Worm (Caenorhabditis elegans): ENCODE measurements around the gene metl-13.

metl-13 gene

DNA sequence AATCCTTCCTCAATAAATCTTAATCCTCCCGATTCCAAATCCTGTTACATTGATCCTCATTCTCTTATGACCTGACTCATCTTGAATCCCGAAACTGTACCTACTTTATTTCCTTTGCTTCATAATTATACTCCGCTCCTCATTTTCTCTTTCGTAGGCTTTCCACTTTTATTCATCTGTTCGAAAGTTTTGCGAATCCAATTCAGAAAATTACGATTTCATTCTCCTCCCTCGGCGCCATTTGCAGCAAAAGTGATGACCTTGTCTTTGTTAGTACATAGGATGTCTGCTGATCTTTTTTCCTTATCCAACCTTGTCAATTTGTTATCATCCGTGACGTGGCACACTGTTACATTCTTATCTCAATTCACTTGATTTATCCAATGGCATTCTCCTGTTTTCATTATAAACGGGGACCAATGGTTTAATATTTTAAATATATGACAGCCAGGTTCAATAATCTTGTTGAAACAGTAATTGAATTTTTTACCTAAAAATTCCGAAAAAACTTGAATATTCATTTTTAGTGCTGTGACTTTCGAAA, 17.7 kb downstream of the metl-13 start:
- TF ChIP-seq ref-1 (GFP tag; conservative IDR thresholded peaks at IDR 0.05): no peak
- TF ChIP-seq T22C8.4 (GFP tag; IDR thresholded peaks at IDR 0.05): no peak
- no peak for TF ChIP-seq klf-2 (GFP tag; conservative IDR thresholded peaks at IDR 0.05)
- TF ChIP-seq flt-1 (GFP tag; IDR thresholded peaks at IDR 0.05): no peak
- TF ChIP-seq ztf-29 (GFP tag; IDR thresholded peaks at IDR 0.05): no peak
- no peak for TF ChIP-seq med-1 (GFP tag; optimal IDR thresholded peaks at IDR 0.05; ENCODE audit: insufficient read depth)
- no peak for TF ChIP-seq ztf-23 (GFP tag; IDR thresholded peaks at IDR 0.05)
- TF ChIP-seq tab-1 (GFP tag; IDR thresholded peaks at IDR 0.05): no peak
- no peak for TF ChIP-seq cog-1 (tag; optimal IDR thresholded peaks at IDR 0.05)

DNA sequence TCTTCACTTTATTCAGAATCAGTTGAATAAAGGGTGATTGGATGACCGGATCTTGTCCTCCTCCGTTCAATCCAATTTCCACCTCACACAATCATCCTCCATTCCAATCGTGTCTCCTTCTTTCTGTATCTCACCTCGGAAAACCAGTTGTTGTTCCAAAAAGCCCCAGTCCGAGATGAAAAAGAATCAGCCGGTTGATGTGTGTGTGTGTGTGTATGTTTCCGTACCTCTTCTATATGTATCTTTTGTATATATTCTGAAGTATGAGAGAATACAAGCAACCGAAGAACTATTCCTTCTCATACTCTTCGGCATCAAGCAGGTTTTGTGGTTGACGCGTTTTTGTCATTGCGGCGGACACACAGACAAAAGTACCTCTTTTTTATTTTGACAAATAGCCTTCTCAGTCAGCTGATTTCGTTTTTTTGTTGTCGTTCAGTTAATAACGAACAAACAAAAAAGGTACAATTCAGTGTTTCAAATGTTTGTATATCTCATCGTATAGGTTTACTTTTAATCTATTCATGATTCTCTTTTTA, 18.8 kb downstream of the metl-13 start:
- TF ChIP-seq ztf-29 (GFP tag; IDR thresholded peaks at IDR 0.05): no peak
- no peak for TF ChIP-seq ref-1 (GFP tag; conservative IDR thresholded peaks at IDR 0.05)
- TF ChIP-seq T22C8.4 (GFP tag; IDR thresholded peaks at IDR 0.05): no peak
- TF ChIP-seq ztf-23 (GFP tag; IDR thresholded peaks at IDR 0.05): no peak
- TF ChIP-seq klf-2 (GFP tag; conservative IDR thresholded peaks at IDR 0.05): no peak
- TF ChIP-seq flt-1 (GFP tag; IDR thresholded peaks at IDR 0.05): no peak
- no peak for TF ChIP-seq tab-1 (GFP tag; IDR thresholded peaks at IDR 0.05)
- TF ChIP-seq cog-1 (tag; optimal IDR thresholded peaks at IDR 0.05): no peak
- no peak for TF ChIP-seq med-1 (GFP tag; optimal IDR thresholded peaks at IDR 0.05; ENCODE audit: insufficient read depth)

DNA sequence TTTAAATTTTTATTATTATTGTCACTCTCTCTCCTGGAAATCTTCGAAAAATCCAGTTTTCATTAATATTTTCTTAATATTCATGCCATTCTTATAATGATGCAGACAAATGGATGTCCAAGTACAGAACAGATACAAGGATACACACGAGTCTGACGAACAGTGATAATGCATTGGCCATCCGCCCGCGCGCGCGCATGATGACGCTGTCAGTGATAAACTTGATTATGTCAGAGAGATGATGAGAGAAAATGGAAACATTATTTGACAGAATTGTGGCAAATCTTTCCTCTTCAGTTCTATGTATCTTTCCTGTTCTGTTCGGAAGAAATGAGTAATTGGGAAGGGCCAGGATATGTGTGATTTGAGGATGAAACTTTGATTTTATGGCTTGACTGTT, 20.9 kb downstream of the metl-13 start:
- TF ChIP-seq ztf-29 (GFP tag; IDR thresholded peaks at IDR 0.05): no peak
- no peak for TF ChIP-seq klf-2 (GFP tag; conservative IDR thresholded peaks at IDR 0.05)
- TF ChIP-seq flt-1 (GFP tag; IDR thresholded peaks at IDR 0.05): no peak
- no peak for TF ChIP-seq ref-1 (GFP tag; conservative IDR thresholded peaks at IDR 0.05)
- TF ChIP-seq med-1 (GFP tag; optimal IDR thresholded peaks at IDR 0.05; ENCODE audit: insufficient read depth): no peak
- TF ChIP-seq ztf-23 (GFP tag; IDR thresholded peaks at IDR 0.05): no peak
- no peak for TF ChIP-seq T22C8.4 (GFP tag; IDR thresholded peaks at IDR 0.05)
- TF ChIP-seq tab-1 (GFP tag; IDR thresholded peaks at IDR 0.05): no peak
- no peak for TF ChIP-seq cog-1 (tag; optimal IDR thresholded peaks at IDR 0.05)

DNA sequence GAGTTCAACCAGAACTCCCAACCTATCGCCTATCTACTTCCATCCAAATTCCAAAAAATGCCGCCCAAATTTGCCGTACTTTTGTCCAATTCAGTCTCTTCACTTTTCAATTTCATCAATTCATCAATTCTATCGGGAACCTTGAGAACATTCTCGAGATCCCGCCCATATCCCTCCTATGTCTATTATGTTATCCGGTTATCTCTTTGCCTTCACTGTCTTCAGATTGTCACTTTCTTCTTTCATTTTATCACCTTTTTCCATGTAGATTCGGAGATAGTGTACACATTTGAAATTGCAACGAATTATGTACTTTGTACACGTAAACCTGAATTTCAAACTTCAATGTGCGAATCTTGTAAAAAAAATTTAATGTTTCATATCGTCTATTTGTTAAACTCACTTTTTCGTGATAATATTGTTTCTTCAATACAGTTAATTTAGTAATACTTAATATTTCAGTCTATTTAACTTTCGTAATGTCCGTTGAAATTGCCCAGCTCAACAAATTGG, 22.7 kb downstream of the metl-13 start, which contains the start of gene C01B10.11:
Gene C01B10.11, plus strand, starts transcription at position 463 of the 513 bp plus-strand sequence.
- TF ChIP-seq cog-1 (tag; optimal IDR thresholded peaks at IDR 0.05): no peak

DNA sequence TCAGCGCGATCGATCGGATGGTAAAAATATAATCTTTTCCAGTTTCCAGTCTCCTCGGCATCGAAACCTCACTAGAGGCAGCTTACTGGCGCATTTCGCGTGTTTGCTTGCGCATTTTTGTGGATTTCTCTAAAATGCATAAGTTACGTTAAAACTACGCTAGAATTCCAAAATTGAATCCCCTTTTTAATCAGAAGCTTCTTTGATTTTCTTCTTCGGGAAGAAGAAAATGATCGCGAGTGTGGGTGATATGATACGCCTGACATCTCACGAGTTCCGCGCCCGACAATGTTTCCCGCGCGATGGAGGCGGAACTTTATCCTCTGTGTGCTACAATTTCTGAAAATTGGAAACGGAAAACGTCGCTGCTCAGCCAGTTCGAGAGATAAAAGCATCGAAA, 29.4 kb downstream of the metl-13 start:
- no peak for TF ChIP-seq ztf-29 (GFP tag; IDR thresholded peaks at IDR 0.05)

DNA sequence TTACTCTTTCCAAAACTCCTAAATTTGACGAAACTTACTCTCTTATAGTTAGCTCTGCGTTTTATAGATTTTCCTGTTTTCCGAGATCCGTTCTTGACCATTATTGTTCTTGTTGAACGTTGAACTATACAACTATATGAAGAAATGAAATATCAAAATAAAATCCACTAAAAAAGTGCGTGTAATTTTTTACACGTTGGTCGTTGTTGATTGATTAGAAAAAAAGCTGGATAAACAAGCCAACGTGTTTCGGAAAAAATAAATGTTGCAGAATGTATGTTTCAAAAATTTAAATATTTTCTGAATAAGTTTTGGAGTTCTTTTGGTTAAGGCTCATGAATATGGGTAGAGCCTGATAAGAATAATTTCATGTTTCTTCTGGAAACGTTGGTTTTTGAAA, 33.0 kb downstream of the metl-13 start, which contains the start of gene Y73B6A.1:
Gene Y73B6A.1, minus strand, starts transcription at position 101 of the 400 bp plus-strand sequence.
- no peak for TF ChIP-seq ztf-29 (GFP tag; IDR thresholded peaks at IDR 0.05)
- no peak for TF ChIP-seq cog-1 (tag; optimal IDR thresholded peaks at IDR 0.05)
- TF ChIP-seq med-1 (GFP tag; optimal IDR thresholded peaks at IDR 0.05; ENCODE audit: insufficient read depth): no peak

All from whole organism, midembryonic.